Fruit fly (Drosophila melanogaster) whole organism, prepupa: ENCODE results near the gene eIF1A.

Experiments used
- CG10631 ChIP-seq: fragments of 200-800 bp; sonication (Bioruptor generic); optimal IDR thresholded peaks from 2 replicates; lab custom pipeline; 2016; ENCODE audit warnings: missing biosample characterization, missing genetic modification characterization
- CG11294 ChIP-seq: fragments of 200-800 bp; sonication (Bioruptor generic); IDR thresholded peaks from 2 replicates; pipeline ENCODE4 v1.3.6; 2022; ENCODE audit warnings: missing biosample characterization, missing genetic modification characterization
- CG11902 ChIP-seq: fragments of 200-800 bp; sonication (Bioruptor generic); optimal IDR thresholded peaks from 3 replicates; lab custom pipeline; 2016; ENCODE audit warnings: missing biosample characterization, missing genetic modification characterization
- CG15336 ChIP-seq: fragments of 200-800 bp; sonication (Bioruptor generic); IDR thresholded peaks from 2 replicates; pipeline ENCODE4 v1.3.6; 2022; ENCODE audit warnings: missing biosample characterization, missing genetic modification characterization
- CG3032 ChIP-seq: fragments of 200-800 bp; optimal IDR thresholded peaks from 2 replicates; lab custom pipeline; 2019; ENCODE audit warnings: missing biosample characterization, mild to moderate bottlenecking, missing genetic modification characterization, moderate library complexity
- CG32006 ChIP-seq: fragments of 200-800 bp; sonication (Bioruptor generic); optimal IDR thresholded peaks from 3 replicates; lab custom pipeline; 2017; ENCODE audit warnings: missing biosample characterization, mild to moderate bottlenecking, missing genetic modification characterization
- CG34406 ChIP-seq: fragments of 200-800 bp; sonication (Bioruptor generic); optimal IDR thresholded peaks from 3 replicates; lab custom pipeline; 2016; ENCODE audit warnings: missing biosample characterization, missing genetic modification characterization
- CG6276 ChIP-seq: fragments of 200-800 bp; sonication (Bioruptor generic); optimal IDR thresholded peaks from 2 replicates; lab custom pipeline; 2017; ENCODE audit warnings: missing biosample characterization, mild to moderate bottlenecking, missing genetic modification characterization
- CG6808 ChIP-seq: fragments of 200-800 bp; sonication (Bioruptor generic); optimal IDR thresholded peaks from 3 replicates; lab custom pipeline; 2017; ENCODE audit warnings: missing biosample characterization, missing genetic modification characterization, mild to moderate bottlenecking, moderate library complexity, missing genetic modification reagents
- CG8119 ChIP-seq: fragments of 200-800 bp; sonication (Bioruptor generic); IDR thresholded peaks from 3 replicates; pipeline ENCODE4 v1.3.6; 2022; ENCODE audit warnings: missing biosample characterization, missing genetic modification characterization
- CG8319 ChIP-seq: fragments of 200-800 bp; sonication (Bioruptor generic); optimal IDR thresholded peaks from 3 replicates; lab custom pipeline; 2016; ENCODE audit warnings: missing biosample characterization, missing genetic modification characterization
- Eip75B ChIP-seq: fragments of 200-800 bp; sonication (Bioruptor generic); optimal IDR thresholded peaks from 3 replicates; lab custom pipeline; 2016; ENCODE audit warnings: missing biosample characterization, missing genetic modification characterization
- Eip78C ChIP-seq: fragments of 200-800 bp; sonication (Bioruptor generic); peaks from one replicate; lab custom pipeline; 2016; ENCODE audit warnings: missing biosample characterization, missing genetic modification characterization
- Eip93F ChIP-seq: fragments of 200-800 bp; sonication (Bioruptor generic); optimal IDR thresholded peaks from 2 replicates; lab custom pipeline; 2016; ENCODE audit warnings: missing biosample characterization, mild to moderate bottlenecking, missing genetic modification characterization
- Ets21C ChIP-seq: fragments of 200-800 bp; sonication (Bioruptor generic); optimal IDR thresholded peaks from 3 replicates; lab custom pipeline; 2016; ENCODE audit warnings: missing biosample characterization, missing genetic modification characterization
- Hr38 ChIP-seq: sonication (Bioruptor generic); optimal IDR thresholded peaks from 2 replicates; lab custom pipeline; 2016; ENCODE audit warnings: missing biosample characterization, missing genetic modification characterization
- Hr39 ChIP-seq: fragments of 200-800 bp; sonication (Bioruptor generic); optimal IDR thresholded peaks from 2 replicates; lab custom pipeline; 2016; ENCODE audit warnings: missing biosample characterization, missing genetic modification characterization
- Hr4 ChIP-seq: fragments of 200-800 bp; sonication (Bioruptor generic); optimal IDR thresholded peaks from 3 replicates; lab custom pipeline; 2016; ENCODE audit warnings: missing biosample characterization, missing genetic modification characterization
- Smox ChIP-seq: fragments of 200-800 bp; sonication (Bioruptor generic); optimal IDR thresholded peaks from 3 replicates; lab custom pipeline; 2016; ENCODE audit warnings: missing biosample characterization, missing genetic modification characterization
- Sox102F ChIP-seq: fragments of 200-800 bp; sonication (Bioruptor generic); optimal IDR thresholded peaks from 2 replicates; lab custom pipeline; 2016; ENCODE audit warnings: missing biosample characterization, mild to moderate bottlenecking, missing genetic modification characterization
- Sox14 ChIP-seq: fragments of 200-800 bp; sonication (Bioruptor generic); optimal IDR thresholded peaks from 3 replicates; lab custom pipeline; 2016; ENCODE audit warnings: missing biosample characterization, missing genetic modification characterization
- acj6 ChIP-seq: fragments of 200-800 bp; sonication (Bioruptor generic); optimal IDR thresholded peaks from 3 replicates; lab custom pipeline; 2016; ENCODE audit warnings: missing biosample characterization, missing genetic modification characterization
- dsx ChIP-seq: fragments of 200-800 bp; optimal IDR thresholded peaks from 3 replicates; lab custom pipeline; 2019; ENCODE audit warnings: missing biosample characterization, mild to moderate bottlenecking, missing genetic modification characterization, moderate library complexity; ENCODE audit not compliant: poor library complexity, severe bottlenecking
- eg ChIP-seq: fragments of 200-800 bp; sonication (Bioruptor generic); IDR thresholded peaks from 3 replicates; pipeline ENCODE4 v1.3.6; 2022; ENCODE audit warnings: missing biosample characterization, missing genetic modification characterization
- esn ChIP-seq: fragments of 200-800 bp; sonication (Bioruptor generic); optimal IDR thresholded peaks from 2 replicates; lab custom pipeline; 2016; ENCODE audit warnings: missing biosample characterization, mild to moderate bottlenecking, missing genetic modification characterization, moderate library complexity
- fd59A ChIP-seq: fragments of 200-800 bp; sonication (Bioruptor generic); optimal IDR thresholded peaks from 2 replicates; lab custom pipeline; 2017; ENCODE audit warnings: missing biosample characterization, mild to moderate bottlenecking, missing genetic modification characterization, missing genetic modification reagents
- fd85E ChIP-seq: fragments of 200-800 bp; sonication (Bioruptor generic); optimal IDR thresholded peaks from 3 replicates; lab custom pipeline; 2016; ENCODE audit warnings: missing biosample characterization, missing genetic modification characterization
- fkh ChIP-seq: fragments of 200-800 bp; sonication (Bioruptor generic); optimal IDR thresholded peaks from 3 replicates; lab custom pipeline; 2017; ENCODE audit warnings: missing biosample characterization, mild to moderate bottlenecking, missing genetic modification characterization, moderate library complexity
- lz ChIP-seq: fragments of 200-800 bp; sonication (Bioruptor generic); optimal IDR thresholded peaks from 3 replicates; lab custom pipeline; 2016; ENCODE audit warnings: missing biosample characterization, missing genetic modification characterization
- net ChIP-seq: fragments of 200-800 bp; sonication (Bioruptor generic); optimal IDR thresholded peaks from 3 replicates; lab custom pipeline; 2016; ENCODE audit warnings: missing biosample characterization, missing genetic modification characterization
- pdm3 ChIP-seq: fragments of 200-800 bp; sonication (Bioruptor generic); optimal IDR thresholded peaks from 3 replicates; lab custom pipeline; 2016; ENCODE audit warnings: missing biosample characterization, missing genetic modification characterization
- salr ChIP-seq, 2 experiments: fragments of 200-800 bp; sonication (Bioruptor generic); optimal IDR thresholded peaks; 3 replicates each; lab custom pipeline; 2016 to 2018; ENCODE audit warnings: missing biosample characterization in 2 of 2, missing genetic modification characterization in 2 of 2, mild to moderate bottlenecking in 1 of 2
- ss ChIP-seq, 2 experiments: fragments of 200-800 bp; sonication (Bioruptor generic); optimal IDR thresholded peaks; 2 replicates in 1 of 2; 3 replicates in 1 of 2; lab custom pipeline; 2017 to 2018; ENCODE audit warnings: mild to moderate bottlenecking in 2 of 2, missing biosample characterization in 2 of 2, missing genetic modification characterization in 2 of 2, moderate library complexity in 1 of 2
- svp ChIP-seq: fragments of 200-800 bp; sonication (Bioruptor generic); peaks from one replicate; lab custom pipeline; 2016; ENCODE audit warnings: missing biosample characterization, missing genetic modification characterization
- vri ChIP-seq: fragments of 200-800 bp; sonication (Bioruptor generic); optimal IDR thresholded peaks from 3 replicates; lab custom pipeline; 2016; ENCODE audit warnings: missing biosample characterization, mild to moderate bottlenecking, missing genetic modification characterization

Gene eIF1A

dm6 chr3R:18295262-18295944 is 20.9 kb downstream of the eIF1A start (continued):
- TF ChIP-seq CG8319 (GFP tag; lab: Kevin White, UChicago) (no peak), Hr4 (GFP tag; lab: Kevin White, UChicago) (peak; percentile 64), Sox14 (GFP tag; lab: Kevin White, UChicago) (peak; percentile 48), esn (GFP tag; lab: Kevin White, UChicago) (peak; percentile 27), CG3032 (tag; lab: Kevin White, UChicago) (peak; percentile 28), salr (GFP tag; optimal IDR thresholded peaks at IDR 0.05; lab: Kevin White, UChicago) (peak; percentile 22 to 24), CG32006 (peak; percentile 65), Hr39 (GFP tag; lab: Kevin White, UChicago) (no peak), Eip78C (peak; percentile 89), CG8119 (GFP tag; lab: Robert Waterston, UW) (peak; percentile 45; the same call in 2 of the 3 replicates), fkh (GFP tag; lab: Kevin White, UChicago) (no peak), lz (GFP tag; lab: Kevin White, UChicago) (peak; percentile 18), fd85E (GFP tag; lab: Kevin White, UChicago) (no peak), Smox (GFP tag; lab: Kevin White, UChicago) (peak; percentile 21), pdm3 (GFP tag; lab: Kevin White, UChicago) (no peak), CG34406 (GFP tag; lab: Kevin White, UChicago) (peak; percentile 24), acj6 (GFP tag; lab: Kevin White, UChicago) (peak; percentile 37), Eip75B (GFP tag; lab: Kevin White, UChicago) (peak; percentile 55), net (peak; percentile 43), CG11902 (GFP tag; lab: Kevin White, UChicago) (no peak), CG15336 (GFP tag; lab: Robert Waterston, UW) (peak; percentile 44)
- TF ChIP-seq, all 60 proteins: peak for 28

DNA sequence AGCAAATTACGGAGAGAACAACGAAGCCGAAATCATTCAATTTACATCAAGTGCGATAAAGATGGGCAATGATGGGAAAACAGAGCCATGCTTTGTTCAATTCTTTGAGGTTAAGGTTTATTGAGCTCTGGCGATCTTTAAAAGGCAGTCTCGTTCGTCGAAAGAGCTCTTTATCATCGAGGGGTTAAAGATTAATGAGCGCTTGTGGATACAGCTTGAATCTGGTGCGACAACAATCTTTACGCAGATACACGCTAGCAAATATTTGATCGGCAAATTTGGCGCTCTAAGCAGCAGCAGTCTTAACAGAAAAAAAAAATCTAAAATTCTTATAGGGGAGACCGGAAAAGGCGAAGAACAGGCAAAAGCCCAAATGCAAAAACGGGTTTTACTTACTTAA is 21.6 kb downstream of the eIF1A start:
- TF ChIP-seq CG6808 (GFP tag; lab: Kevin White, UChicago) (no peak), vri (peak; percentile 8), fkh (GFP tag; lab: Kevin White, UChicago) (peak; percentile 71), Eip93F (GFP tag; lab: Kevin White, UChicago) (peak; percentile 39), CG11294 (GFP tag; lab: Robert Waterston, UW) (no peak), svp (GFP tag; lab: Kevin White, UChicago) (peak; percentile 97), Eip78C (peak; percentile 40)

- no peak for TF ChIP-seq eg (GFP tag; lab: Robert Waterston, UW)
- no peak for TF ChIP-seq Ets21C (GFP tag; lab: Kevin White, UChicago)
- TF ChIP-seq CG11902 (GFP tag; lab: Kevin White, UChicago): no peak
- no peak for TF ChIP-seq CG3032 (tag; lab: Kevin White, UChicago)
- no peak for TF ChIP-seq Sox102F (GFP tag; lab: Kevin White, UChicago)
- peak; percentile 18 for TF ChIP-seq Eip78C
- TF ChIP-seq fkh (GFP tag; lab: Kevin White, UChicago): no peak
- no peak for TF ChIP-seq esn (GFP tag; lab: Kevin White, UChicago)
- no peak for TF ChIP-seq CG6276
- TF ChIP-seq dsx (GFP tag; lab: Kevin White, UChicago): peak; percentile 49
- TF ChIP-seq fd59A (GFP tag; lab: Kevin White, UChicago): no peak
- no peak for TF ChIP-seq Smox (GFP tag; lab: Kevin White, UChicago)
- no peak for TF ChIP-seq Hr38 (GFP tag; lab: Kevin White, UChicago)
- no peak for TF ChIP-seq ss (GFP tag; optimal IDR thresholded peaks at IDR 0.05; lab: Kevin White, UChicago)
- no peak for TF ChIP-seq CG10631
- TF ChIP-seq svp (GFP tag; lab: Kevin White, UChicago): peak; percentile 76
Measured at dm6 chr3R:18296737-18297136, 22.3 kb downstream of the eIF1A start.
